Worm (Caenorhabditis elegans) whole organism, L2 larva: ENCODE measurements around the gene Y59H11AR.10.
A peak's percentile ranks its signal among the peaks of the same experiment; 100 is the strongest.

Experiments
- C34F6.9 ChIP-seq: fragments of 150-350 bp; optimal IDR thresholded peaks from 2 replicates; lab custom pipeline; 2014; ENCODE audit warnings: missing biosample characterization, missing genetic modification characterization
- F13H6.1 ChIP-seq: sonication (generic microtip); optimal IDR thresholded peaks from 2 replicates; lab custom pipeline; 2016; ENCODE audit warnings: missing genetic modification characterization, missing compliant biosample characterization
- R02D3.7 ChIP-seq: fragments of 150-350 bp; optimal IDR thresholded peaks from 2 replicates; lab custom pipeline; 2014; ENCODE audit warnings: missing biosample characterization, missing genetic modification characterization
- ZK546.5 ChIP-seq: sonication (generic microtip); optimal IDR thresholded peaks from 2 replicates; lab custom pipeline; 2017; ENCODE audit warnings: missing biosample characterization, missing genetic modification characterization
- alr-1 ChIP-seq: fragments of 150-350 bp; optimal IDR thresholded peaks from 2 replicates; lab custom pipeline; 2014; ENCODE audit warnings: missing biosample characterization, missing genetic modification characterization
- aly-2 ChIP-seq: fragments of 150-350 bp; optimal IDR thresholded peaks from 2 replicates; lab custom pipeline; 2014; ENCODE audit warnings: missing biosample characterization, missing genetic modification characterization
- ama-1 ChIP-seq: fragments of 150-350 bp; optimal IDR thresholded peaks from 2 replicates; lab custom pipeline; 2018; ENCODE audit warnings: inconsistent platforms
- blmp-1 ChIP-seq: sonication (generic microtip); optimal IDR thresholded peaks from 2 replicates; lab custom pipeline; 2017; ENCODE audit warnings: missing genetic modification characterization, mild to moderate bottlenecking, missing compliant biosample characterization, antibody characterized with exemption, moderate library complexity; ENCODE audit not compliant: insufficient read depth
- ceh-16 ChIP-seq: fragments of 150-350 bp; optimal IDR thresholded peaks from 2 replicates; lab custom pipeline; 2014; ENCODE audit warnings: missing biosample characterization, missing genetic modification characterization
- crh-2 ChIP-seq: sonication (generic microtip); optimal IDR thresholded peaks from 2 replicates; lab custom pipeline; 2017; ENCODE audit warnings: missing biosample characterization, missing genetic modification characterization
- egl-27 ChIP-seq: sonication (generic microtip); optimal IDR thresholded peaks from 3 replicates; lab custom pipeline; 2017; ENCODE audit warnings: missing biosample characterization, missing genetic modification reagents, missing genetic modification characterization
- elt-1 ChIP-seq: fragments of 150-350 bp; optimal IDR thresholded peaks from 2 replicates; lab custom pipeline; 2014; ENCODE audit warnings: missing biosample characterization, missing genetic modification characterization
- elt-3 ChIP-seq: sonication (generic microtip); optimal IDR thresholded peaks from 2 replicates; lab custom pipeline; 2017; ENCODE audit warnings: missing biosample characterization, missing genetic modification characterization
- gmeb-1 ChIP-seq: fragments of 150-350 bp; optimal IDR thresholded peaks from 2 replicates; lab custom pipeline; 2014; ENCODE audit warnings: missing biosample characterization, missing genetic modification characterization
- lin-13 ChIP-seq: fragments of 150-350 bp; optimal IDR thresholded peaks from 2 replicates; lab custom pipeline; 2014; ENCODE audit warnings: missing biosample characterization, missing genetic modification reagents, missing genetic modification characterization
- lin-39 ChIP-seq: fragments of 150-350 bp; optimal IDR thresholded peaks from 2 replicates; lab custom pipeline; 2014; ENCODE audit warnings: missing biosample characterization, missing genetic modification reagents, missing genetic modification characterization
- lsy-2 ChIP-seq, 2 experiments: fragments of 150-350 bp in 1 of 2; sonication (generic microtip) in 1 of 2; optimal IDR thresholded peaks; 2 replicates each; lab custom pipeline; 2014 to 2017; ENCODE audit warnings: missing biosample characterization in 2 of 2, missing genetic modification characterization in 2 of 2
- mab-5 ChIP-seq: fragments of 150-350 bp; optimal IDR thresholded peaks from 2 replicates; lab custom pipeline; 2014; ENCODE audit warnings: missing biosample characterization, missing genetic modification characterization
- mbf-1 ChIP-seq: sonication (generic microtip); optimal IDR thresholded peaks from 2 replicates; lab custom pipeline; 2017; ENCODE audit warnings: missing biosample characterization, missing genetic modification characterization
- mdl-1 ChIP-seq, 2 experiments: fragments of 150-350 bp in 1 of 2; sonication (generic microtip) in 1 of 2; optimal IDR thresholded peaks; 2 replicates each; lab custom pipeline; 2017; ENCODE audit warnings: missing biosample characterization in 2 of 2, missing genetic modification characterization in 2 of 2
- nhr-11 ChIP-seq: fragments of 150-350 bp; optimal IDR thresholded peaks from 2 replicates; lab custom pipeline; 2014; ENCODE audit warnings: missing biosample characterization, missing genetic modification characterization
- nhr-129 ChIP-seq: fragments of 150-350 bp; optimal IDR thresholded peaks from 2 replicates; lab custom pipeline; 2014; ENCODE audit warnings: missing biosample characterization, missing genetic modification characterization
- nhr-21 ChIP-seq: fragments of 150-350 bp; optimal IDR thresholded peaks from 2 replicates; lab custom pipeline; 2014; ENCODE audit warnings: missing biosample characterization, missing genetic modification characterization
- nhr-237 ChIP-seq: fragments of 150-350 bp; optimal IDR thresholded peaks from 2 replicates; lab custom pipeline; 2014; ENCODE audit warnings: missing biosample characterization, missing genetic modification characterization
- nhr-25 ChIP-seq: fragments of 150-350 bp; sonication (generic microtip); optimal IDR thresholded peaks from 3 replicates; lab custom pipeline; 2014; ENCODE audit warnings: missing biosample characterization, missing genetic modification characterization
- nhr-6 ChIP-seq: fragments of 150-350 bp; optimal IDR thresholded peaks from 2 replicates; lab custom pipeline; 2014; ENCODE audit warnings: missing biosample characterization, missing genetic modification characterization
- nhr-77 ChIP-seq: fragments of 150-350 bp; optimal IDR thresholded peaks from 2 replicates; lab custom pipeline; 2014; ENCODE audit warnings: missing biosample characterization, missing genetic modification characterization
- peb-1 ChIP-seq: fragments of 150-350 bp; optimal IDR thresholded peaks from 2 replicates; lab custom pipeline; 2014; ENCODE audit warnings: missing biosample characterization, missing genetic modification characterization
- sem-4 ChIP-seq: fragments of 150-350 bp; optimal IDR thresholded peaks from 2 replicates; lab custom pipeline; 2014; ENCODE audit warnings: missing biosample characterization, missing genetic modification reagents, missing genetic modification characterization
- skn-1 ChIP-seq: sonication (generic microtip); optimal IDR thresholded peaks from 2 replicates; lab custom pipeline; 2017; ENCODE audit warnings: missing biosample characterization, missing genetic modification characterization
- sma-9 ChIP-seq, 2 experiments: fragments of 150-350 bp in 1 of 2; sonication (generic microtip) in 1 of 2; optimal IDR thresholded peaks; 2 replicates each; lab custom pipeline; 2014 to 2016; ENCODE audit warnings: missing genetic modification characterization in 2 of 2, mild to moderate bottlenecking in 1 of 2, missing biosample characterization in 1 of 2, missing compliant biosample characterization in 1 of 2, missing genetic modification reagents in 1 of 2, moderate library complexity in 1 of 2
- unc-39 ChIP-seq: fragments of 150-350 bp; optimal IDR thresholded peaks from 2 replicates; lab custom pipeline; 2014; ENCODE audit warnings: missing biosample characterization, missing genetic modification characterization
- unc-55 ChIP-seq: fragments of 150-350 bp; sonication (generic microtip); optimal IDR thresholded peaks from 3 replicates; lab custom pipeline; 2014; ENCODE audit warnings: missing biosample characterization, missing genetic modification reagents, missing genetic modification characterization
- unc-62 ChIP-seq: fragments of 150-350 bp; optimal IDR thresholded peaks from 2 replicates; lab custom pipeline; 2014; ENCODE audit warnings: missing biosample characterization, missing genetic modification reagents, missing genetic modification characterization
- zag-1 ChIP-seq: fragments of 150-350 bp; optimal IDR thresholded peaks from 2 replicates; lab custom pipeline; 2014; ENCODE audit warnings: missing biosample characterization, missing genetic modification characterization
- ztf-11 ChIP-seq: sonication (generic microtip); optimal IDR thresholded peaks from 2 replicates; lab custom pipeline; 2017; ENCODE audit warnings: missing biosample characterization, missing genetic modification characterization

Gene Y59H11AR.10

DNA sequence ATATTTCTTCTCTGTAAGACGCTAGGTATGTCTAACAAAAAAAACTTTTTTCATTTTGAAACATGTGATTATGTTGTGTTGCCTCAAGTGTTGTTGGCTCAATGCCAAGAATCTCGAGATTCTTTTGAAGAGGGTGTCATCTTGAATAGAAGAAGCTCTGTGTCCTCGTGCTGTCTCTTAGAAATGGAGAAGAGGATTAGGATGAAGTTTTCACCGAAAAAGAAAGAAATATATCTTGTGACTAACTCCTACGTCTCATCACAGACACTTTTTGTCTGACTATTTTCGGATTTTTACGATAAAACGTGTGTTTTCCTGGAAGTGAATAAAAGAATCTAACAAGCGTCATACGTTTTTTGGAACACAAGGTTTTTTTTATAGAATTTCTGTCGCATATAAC, 15.4 kb upstream of the Y59H11AR.10 start:
- no peak for TF ChIP-seq unc-62 (GFP tag; lab: Kevin White, UChicago)
- TF ChIP-seq egl-27 (tag; lab: Kevin White, UChicago): no peak
- no peak for TF ChIP-seq mbf-1 (tag; lab: Kevin White, UChicago)
- TF ChIP-seq crh-2: peak; percentile 45
- TF ChIP-seq skn-1 (tag; lab: Kevin White, UChicago): no peak
- no peak for TF ChIP-seq nhr-6
- peak; percentile 29 for TF ChIP-seq C34F6.9 (tag; lab: Kevin White, UChicago)
- TF ChIP-seq unc-39 (tag; lab: Kevin White, UChicago): no peak
- TF ChIP-seq aly-2 (tag; lab: Kevin White, UChicago): no peak
- TF ChIP-seq ceh-16 (tag; lab: Kevin White, UChicago): no peak
- TF ChIP-seq R02D3.7 (tag; lab: Kevin White, UChicago): no peak
- TF ChIP-seq nhr-21: no peak
- peak; percentile 16 for TF ChIP-seq sma-9 (GFP tag; optimal IDR thresholded peaks at IDR 0.05; lab: Kevin White, UChicago)
- TF ChIP-seq sma-9 (tag; optimal IDR thresholded peaks at IDR 0.05; lab: Kevin White, UChicago): no peak

- TF ChIP-seq nhr-25 (no peak), lin-13 (no peak), nhr-129 (tag; lab: Kevin White, UChicago) (no peak), F13H6.1 (tag; lab: Kevin White, UChicago) (no peak), elt-1 (tag; lab: Kevin White, UChicago) (no peak), lin-39 (no peak), peb-1 (no peak), nhr-237 (tag; lab: Kevin White, UChicago) (no peak), elt-3 (no peak), nhr-6 (no peak)
Measured at ce11 chrIV:8595317-8595716, 7.7 kb upstream of the Y59H11AR.10 start, which contains the start of gene Y59H11AR.3. TSS of gene Y59H11AR.3 (minus strand) at chrIV:8595417.

DNA sequence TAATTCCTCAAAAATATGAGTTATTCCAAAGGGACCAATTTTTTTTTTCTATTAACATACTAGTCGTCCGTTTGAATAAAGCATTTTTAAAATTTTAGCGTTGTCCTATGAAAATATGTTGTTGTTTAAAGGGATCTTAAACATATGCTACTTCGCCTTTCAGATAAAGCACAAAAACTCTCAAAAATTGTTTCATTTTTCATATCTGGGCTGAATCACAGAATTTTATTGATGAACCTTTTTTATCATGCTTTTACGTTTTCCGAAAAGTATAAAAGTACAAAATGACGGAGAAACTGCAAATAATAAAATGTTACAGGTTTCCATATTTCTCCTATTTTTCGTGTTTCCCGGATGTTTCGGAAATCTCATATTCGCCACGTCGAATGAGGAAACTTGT, 7.2 kb upstream of the Y59H11AR.10 start, which contains the start of gene clec-181:
Gene clec-181 (plus strand): TSS at position 301 of the 400 bp plus-strand sequence.
- TF ChIP-seq unc-39 (tag; lab: Kevin White, UChicago) (no peak), elt-3 (no peak), mab-5 (tag; lab: Kevin White, UChicago) (no peak), F13H6.1 (tag; lab: Kevin White, UChicago) (no peak), unc-62 (GFP tag; lab: Kevin White, UChicago) (no peak), nhr-77 (tag; lab: Kevin White, UChicago) (no peak), nhr-25 (no peak), mdl-1 (tag; optimal IDR thresholded peaks at IDR 0.05; lab: Kevin White, UChicago) (no peak), ZK546.5 (no peak), nhr-6 (no peak), ztf-11 (tag; lab: Kevin White, UChicago) (no peak), sem-4 (no peak), gmeb-1 (tag; lab: Kevin White, UChicago) (no peak), elt-1 (tag; lab: Kevin White, UChicago) (no peak), aly-2 (tag; lab: Kevin White, UChicago) (no peak), alr-1 (tag; lab: Kevin White, UChicago) (no peak), R02D3.7 (tag; lab: Kevin White, UChicago) (no peak), skn-1 (tag; lab: Kevin White, UChicago) (no peak), zag-1 (tag; lab: Kevin White, UChicago) (no peak), nhr-11 (no peak)

ce11 chrIV:8597504-8597903, 5.5 kb upstream of the Y59H11AR.10 start:
- TF ChIP-seq crh-2: peak; percentile 5
- peak; percentile 56 for TF ChIP-seq unc-55
- peak; percentile 52 for TF ChIP-seq sma-9 (GFP tag; optimal IDR thresholded peaks at IDR 0.05; lab: Kevin White, UChicago)
- no peak for TF ChIP-seq sma-9 (tag; optimal IDR thresholded peaks at IDR 0.05; lab: Kevin White, UChicago)
- TF ChIP-seq lsy-2 (tag; optimal IDR thresholded peaks at IDR 0.05; lab: Kevin White, UChicago): peak; percentile 8 to 57
- no peak for TF ChIP-seq egl-27 (tag; lab: Kevin White, UChicago)
- TF ChIP-seq peb-1: no peak
- TF ChIP-seq ama-1: no peak
- peak; percentile 1 for TF ChIP-seq blmp-1 (tag; lab: Kevin White, UChicago)
- peak; percentile 24 for TF ChIP-seq nhr-129 (tag; lab: Kevin White, UChicago)
- TF ChIP-seq C34F6.9 (tag; lab: Kevin White, UChicago): peak; percentile 54
- TF ChIP-seq gmeb-1 (tag; lab: Kevin White, UChicago): peak; percentile 13
